Worm (Caenorhabditis elegans) whole organism, L2 larva: ENCODE data around the gene F11G11.5.
A peak's percentile ranks its signal among the peaks of the same experiment; 100 is the strongest.

Experiments used
- lin-13 ChIP-seq: fragments of 150-350 bp; optimal IDR thresholded peaks from 2 replicates; lab custom pipeline; 2014; ENCODE audit warnings: missing biosample characterization, missing genetic modification reagents, missing genetic modification characterization
- lsy-2 ChIP-seq, 2 experiments: fragments of 150-350 bp in 1 of 2; sonication (generic microtip) in 1 of 2; optimal IDR thresholded peaks; 2 replicates each; lab custom pipeline; 2014 to 2017; ENCODE audit warnings: missing biosample characterization in 2 of 2, missing genetic modification characterization in 2 of 2
- mdl-1 ChIP-seq, 2 experiments: fragments of 150-350 bp in 1 of 2; sonication (generic microtip) in 1 of 2; optimal IDR thresholded peaks; 2 replicates each; lab custom pipeline; 2017; ENCODE audit warnings: missing biosample characterization in 2 of 2, missing genetic modification characterization in 2 of 2
- nhr-237 ChIP-seq: fragments of 150-350 bp; optimal IDR thresholded peaks from 2 replicates; lab custom pipeline; 2014; ENCODE audit warnings: missing biosample characterization, missing genetic modification characterization
- nhr-6 ChIP-seq: fragments of 150-350 bp; optimal IDR thresholded peaks from 2 replicates; lab custom pipeline; 2014; ENCODE audit warnings: missing biosample characterization, missing genetic modification characterization
- sma-9 ChIP-seq, 2 experiments: fragments of 150-350 bp in 1 of 2; sonication (generic microtip) in 1 of 2; optimal IDR thresholded peaks; 2 replicates each; lab custom pipeline; 2014 to 2016; ENCODE audit warnings: missing genetic modification characterization in 2 of 2, mild to moderate bottlenecking in 1 of 2, missing biosample characterization in 1 of 2, missing compliant biosample characterization in 1 of 2, missing genetic modification reagents in 1 of 2, moderate library complexity in 1 of 2
- unc-39 ChIP-seq: fragments of 150-350 bp; optimal IDR thresholded peaks from 2 replicates; lab custom pipeline; 2014; ENCODE audit warnings: missing biosample characterization, missing genetic modification characterization
- ztf-4 ChIP-seq: fragments of 150-350 bp; optimal IDR thresholded peaks from 2 replicates; lab custom pipeline; 2014; ENCODE audit warnings: missing biosample characterization, missing genetic modification characterization

DNA sequence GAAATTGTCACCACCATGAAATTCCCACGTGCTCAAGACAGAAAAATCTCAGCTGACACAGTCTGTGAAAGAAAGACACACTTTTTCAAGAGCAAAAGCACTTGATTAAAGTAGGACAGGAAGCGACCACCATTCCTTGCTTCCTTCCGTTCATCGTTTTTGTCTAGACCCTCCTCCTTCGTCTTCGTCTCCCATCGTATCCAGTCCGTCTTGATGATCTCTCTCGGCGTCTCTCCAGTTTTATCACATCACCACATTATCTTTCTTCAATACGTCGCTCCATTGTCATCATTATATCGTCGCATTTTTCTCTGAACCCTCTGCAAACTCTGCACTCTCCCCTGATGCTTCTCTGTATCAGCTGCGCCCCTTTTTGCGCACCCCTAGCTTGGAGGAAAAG is 50.4 kb downstream of the F11G11.5 start:
- TF ChIP-seq ztf-4 (tag; lab: Kevin White, UChicago) (peak; percentile 25), nhr-237 (tag; lab: Kevin White, UChicago) (no peak), mdl-1 (tag; optimal IDR thresholded peaks at IDR 0.05; lab: Kevin White, UChicago) (no peak), nhr-6 (no peak), lin-13 (GFP tag; lab: Kevin White, UChicago) (no peak), lsy-2 (tag; optimal IDR thresholded peaks at IDR 0.05; lab: Kevin White, UChicago) (peak in 1 of 2 experiments; percentile 25), sma-9 (GFP tag; optimal IDR thresholded peaks at IDR 0.05; lab: Kevin White, UChicago) (peak; percentile 25), sma-9 (tag; optimal IDR thresholded peaks at IDR 0.05; lab: Kevin White, UChicago) (no peak), unc-39 (tag; lab: Kevin White, UChicago) (no peak)
